Fruit fly (Drosophila melanogaster): ENCODE results near the gene Hsc20.

Gene Hsc20

DNA sequence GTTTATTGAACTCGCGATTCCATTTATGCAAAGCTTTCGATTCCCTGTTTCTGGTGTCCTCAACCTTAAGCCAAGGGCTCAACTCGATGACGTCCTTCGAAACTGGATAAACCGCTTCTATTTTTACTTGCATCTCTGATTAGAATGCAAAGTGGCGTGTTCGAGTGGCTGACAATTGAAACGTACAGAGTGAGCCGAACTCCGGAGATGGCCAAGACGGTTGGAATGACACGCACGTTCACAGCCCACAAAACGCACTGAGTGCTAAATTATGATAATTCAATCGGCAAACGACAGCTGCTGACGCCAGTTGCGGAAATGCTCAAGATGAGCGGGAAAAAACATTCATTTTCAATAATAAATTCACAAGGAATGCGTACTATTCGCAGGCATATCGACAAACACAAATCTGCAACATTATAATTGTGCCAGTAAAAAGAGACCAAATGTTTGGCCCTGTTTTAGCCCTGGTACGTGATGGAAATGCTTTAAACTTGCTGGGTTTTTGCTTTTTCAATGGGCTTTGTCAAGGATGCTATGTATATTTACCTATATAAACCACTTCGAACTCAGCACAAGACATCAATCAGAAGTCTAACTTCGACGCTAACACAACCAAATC, 39.5 kb downstream of the Hsc20 start, which contains the start of gene CG13066:
Gene CG13066 (plus strand): TSS at position 572 of the 622 bp plus-strand sequence.
- no peak for TF ChIP-seq CG5204 (GFP tag; optimal IDR thresholded peaks at IDR 0.05)
- TF ChIP-seq tj (GFP tag; optimal IDR thresholded peaks at IDR 0.05), result no peak
- TF ChIP-seq CG33017 (tag; optimal IDR thresholded peaks at IDR 0.05), result no peak
- no peak for TF ChIP-seq Crg-1 (GFP tag; optimal IDR thresholded peaks at IDR 0.05)
- no peak for TF ChIP-seq bab1 (GFP tag; optimal IDR thresholded peaks at IDR 0.05)
- TF ChIP-seq cic (GFP tag; optimal IDR thresholded peaks at IDR 0.05), result no peak
- no peak for TF ChIP-seq CG7045 (GFP tag; optimal IDR thresholded peaks at IDR 0.05)
- TF ChIP-seq toe (GFP tag; optimal IDR thresholded peaks at IDR 0.05), result no peak
- TF ChIP-seq CG14711 (tag; optimal IDR thresholded peaks at IDR 0.05), result no peak

DNA sequence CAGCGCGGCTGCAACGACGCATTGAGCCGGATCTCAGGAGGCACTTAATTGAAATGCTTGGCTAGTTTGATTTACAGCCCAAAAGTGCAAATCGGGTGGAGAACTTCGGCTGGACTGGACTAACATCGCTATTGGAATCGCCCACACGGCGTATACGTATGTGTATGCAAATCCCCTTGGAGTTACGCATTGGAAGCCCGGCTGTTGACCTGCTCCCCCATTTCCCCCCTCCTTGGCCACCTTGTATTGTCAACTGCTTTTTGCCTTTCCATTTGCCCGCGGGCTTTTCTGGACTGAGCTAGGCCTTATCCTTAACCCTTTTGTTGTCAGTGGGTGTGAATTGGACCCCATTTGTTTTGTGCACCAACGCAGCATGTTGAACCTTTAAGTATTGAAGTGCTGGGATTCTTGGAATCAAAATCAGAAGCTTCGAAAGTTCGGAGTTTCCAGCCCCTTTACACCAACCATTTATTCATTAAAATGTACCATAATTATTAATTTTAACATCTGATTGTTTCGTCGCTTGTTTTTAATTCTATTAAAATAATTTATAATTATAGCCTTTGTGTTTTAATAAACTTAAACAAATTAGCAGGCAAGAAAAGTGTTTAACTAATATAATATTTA, 42.6 kb downstream of the Hsc20 start:
- TF ChIP-seq Hr96 (GFP tag; optimal IDR thresholded peaks at IDR 0.05) (no peak), CG7101 (tag; optimal IDR thresholded peaks at IDR 0.05) (no peak), CG1620 (GFP tag; optimal IDR thresholded peaks at IDR 0.05) (no peak), pad (GFP tag; optimal IDR thresholded peaks at IDR 0.05) (no peak), CG12768 (GFP tag; optimal IDR thresholded peaks at IDR 0.05) (no peak)

DNA sequence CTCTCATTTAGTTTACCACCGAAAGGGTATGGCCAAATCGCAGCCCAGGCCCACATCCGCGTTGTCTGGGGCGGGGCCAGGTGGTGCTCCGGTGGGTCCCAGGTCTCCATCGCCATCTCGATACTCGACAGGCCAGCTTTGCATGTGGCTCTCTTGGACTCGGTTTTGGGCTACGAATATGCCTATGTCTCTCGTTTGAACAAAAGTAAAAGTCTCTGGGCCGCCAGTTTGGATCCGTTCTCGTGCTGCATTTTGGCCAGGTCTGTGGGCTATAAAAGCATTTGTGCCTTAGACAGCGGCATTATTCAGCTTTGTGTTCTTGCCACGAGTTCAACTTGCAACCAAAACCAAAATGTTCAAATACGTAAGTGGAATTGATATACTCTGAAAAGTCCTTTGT, 44.2 kb downstream of the Hsc20 start, which contains the start of gene CG13065:
Gene CG13065 (plus strand): TSS at position 301 of the 400 bp plus-strand sequence.
- no peak for TF ChIP-seq ovo (GFP tag; optimal IDR thresholded peaks at IDR 0.05)
- no peak for TF ChIP-seq Hr96 (GFP tag; optimal IDR thresholded peaks at IDR 0.05)
- no peak for TF ChIP-seq pad (GFP tag; optimal IDR thresholded peaks at IDR 0.05)
- no peak for TF ChIP-seq cnc (optimal IDR thresholded peaks at IDR 0.05)
- TF ChIP-seq bab1 (GFP tag; optimal IDR thresholded peaks at IDR 0.05), result no peak
- no peak for TF ChIP-seq CG5204 (GFP tag; optimal IDR thresholded peaks at IDR 0.05)
- TF ChIP-seq CG12768 (GFP tag; optimal IDR thresholded peaks at IDR 0.05), result no peak
- no peak for TF ChIP-seq CG7045 (GFP tag; optimal IDR thresholded peaks at IDR 0.05)
- no peak for TF ChIP-seq CG33017 (tag; optimal IDR thresholded peaks at IDR 0.05)
- no peak for TF ChIP-seq Crg-1 (GFP tag; optimal IDR thresholded peaks at IDR 0.05)

DNA sequence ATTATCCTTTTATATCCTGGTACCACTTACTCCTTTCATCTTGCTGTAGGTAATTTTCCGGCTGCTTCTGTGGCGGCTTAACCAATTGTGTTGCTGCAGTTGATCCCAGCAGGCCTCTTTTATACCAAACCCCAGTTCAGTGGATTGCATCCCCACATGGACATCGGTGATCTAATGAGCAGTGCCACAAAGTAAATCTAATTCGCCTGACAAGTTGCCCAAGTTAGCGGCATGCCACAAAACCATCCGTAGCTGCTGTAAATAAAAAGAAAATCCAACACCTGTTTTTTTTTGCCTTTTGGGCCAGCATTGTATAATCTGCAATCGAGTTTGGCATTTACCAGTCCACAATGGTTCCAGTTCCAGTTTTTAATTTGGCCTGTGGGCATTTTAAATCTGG, 46.2 kb downstream of the Hsc20 start, which contains the start of gene CG13050:
Gene CG13050 (minus strand): TSS at position 101 of the 400 bp plus-strand sequence.
- TF ChIP-seq Crg-1 (GFP tag; optimal IDR thresholded peaks at IDR 0.05) (no peak), CG33017 (tag; optimal IDR thresholded peaks at IDR 0.05) (no peak), cnc (optimal IDR thresholded peaks at IDR 0.05) (no peak), Hr96 (GFP tag; optimal IDR thresholded peaks at IDR 0.05) (no peak), pad (GFP tag; optimal IDR thresholded peaks at IDR 0.05) (no peak), bab1 (GFP tag; optimal IDR thresholded peaks at IDR 0.05) (no peak), kay (GFP tag; ENCODE audit: borderline replicate concordance) (no peak), CG7045 (GFP tag; optimal IDR thresholded peaks at IDR 0.05) (no peak), ovo (GFP tag; optimal IDR thresholded peaks at IDR 0.05) (no peak), CG14711 (tag; optimal IDR thresholded peaks at IDR 0.05) (no peak), toe (GFP tag; optimal IDR thresholded peaks at IDR 0.05) (no peak), tj (GFP tag; optimal IDR thresholded peaks at IDR 0.05) (no peak), CG7101 (tag; optimal IDR thresholded peaks at IDR 0.05) (no peak), cic (GFP tag; optimal IDR thresholded peaks at IDR 0.05) (no peak)

DNA sequence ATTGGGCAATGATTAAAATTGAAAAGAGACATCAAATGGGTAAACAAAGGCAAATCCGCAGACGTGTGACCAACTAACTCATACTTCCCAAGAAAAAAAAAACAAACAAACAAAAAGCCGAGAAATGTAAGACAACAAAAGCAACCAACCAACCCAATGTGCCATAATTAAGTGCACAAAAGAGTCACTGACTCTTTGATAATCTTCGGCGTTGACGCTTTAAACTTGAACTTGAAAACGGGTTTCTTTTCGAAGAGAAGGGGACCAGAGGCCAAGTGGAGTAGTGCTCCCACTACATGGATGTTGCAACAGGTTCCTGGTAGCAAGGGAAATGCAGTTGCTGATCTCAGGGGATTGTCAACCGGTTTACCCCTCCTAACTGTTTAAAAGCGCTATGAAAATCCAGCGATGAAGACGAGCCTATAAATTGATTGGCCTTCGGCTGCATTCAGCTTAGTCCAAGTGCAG, 47.1 kb downstream of the Hsc20 start, which contains the start of gene CG13064:
Gene CG13064 (plus strand): TSS at position 418 of the 468 bp plus-strand sequence.
- TF ChIP-seq toe (GFP tag; optimal IDR thresholded peaks at IDR 0.05) (no peak), tj (GFP tag; optimal IDR thresholded peaks at IDR 0.05) (no peak), kay (GFP tag; ENCODE audit: borderline replicate concordance) (no peak), CG7101 (tag; optimal IDR thresholded peaks at IDR 0.05) (no peak), CG14711 (tag; optimal IDR thresholded peaks at IDR 0.05) (no peak), Hr96 (GFP tag; optimal IDR thresholded peaks at IDR 0.05) (no peak), bab1 (GFP tag; optimal IDR thresholded peaks at IDR 0.05) (no peak), cic (GFP tag; optimal IDR thresholded peaks at IDR 0.05) (no peak), pad (GFP tag; optimal IDR thresholded peaks at IDR 0.05) (no peak), CG1620 (GFP tag; optimal IDR thresholded peaks at IDR 0.05) (no peak), CG33017 (tag; optimal IDR thresholded peaks at IDR 0.05) (no peak), cnc (optimal IDR thresholded peaks at IDR 0.05) (no peak), Clk (GFP tag; optimal IDR thresholded peaks at IDR 0.05) (no peak), Mnt (GFP tag; optimal IDR thresholded peaks at IDR 0.05) (no peak), Crg-1 (GFP tag; optimal IDR thresholded peaks at IDR 0.05) (no peak), CG5204 (GFP tag; optimal IDR thresholded peaks at IDR 0.05) (no peak), CG12768 (GFP tag; optimal IDR thresholded peaks at IDR 0.05) (no peak), ovo (GFP tag; optimal IDR thresholded peaks at IDR 0.05) (no peak), CG7045 (GFP tag; optimal IDR thresholded peaks at IDR 0.05) (no peak)

DNA sequence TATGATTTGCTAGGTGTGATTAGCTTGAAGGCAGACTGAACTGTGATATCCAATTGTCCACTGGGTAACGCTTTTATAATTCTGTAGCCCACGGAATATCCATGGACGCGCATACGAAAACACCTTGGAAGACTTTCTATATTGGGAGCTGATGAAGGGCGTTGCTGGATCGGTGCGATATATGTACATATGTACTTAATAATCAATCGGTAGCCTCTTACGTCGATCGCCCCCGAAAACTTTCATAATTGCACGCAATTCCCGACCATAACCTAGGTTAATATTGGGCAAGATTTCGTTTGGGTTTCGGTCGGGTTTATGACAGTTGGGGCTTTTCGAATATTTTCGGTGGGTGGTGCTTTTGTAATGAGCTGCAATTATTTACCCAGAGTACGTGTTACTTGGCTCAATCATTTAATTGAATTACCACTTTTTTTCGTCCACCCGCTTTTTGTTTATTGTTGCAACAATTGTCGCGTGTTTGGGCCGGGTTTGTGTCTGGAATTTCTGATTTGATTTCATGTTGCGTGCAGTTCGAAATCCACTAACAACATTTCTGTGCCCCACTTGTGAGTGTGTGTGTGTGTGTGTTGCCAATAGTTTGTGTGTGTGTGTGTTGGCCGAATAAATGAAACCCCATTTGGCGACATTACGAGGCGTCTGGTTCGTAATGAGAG, 49.1 kb downstream of the Hsc20 start, which contains the start of gene CG13049:
Gene CG13049 (minus strand): TSS at position 51 of the 677 bp plus-strand sequence.
- TF ChIP-seq CG1620 (GFP tag; optimal IDR thresholded peaks at IDR 0.05), result no peak
